Worm (Caenorhabditis elegans) whole organism, young adult: Measurements from ENCODE around the gene mrps-28.

Experiments
- B0019.2 ChIP-seq: fragments of 200-800 bp; sonication (Bioruptor generic); conservative IDR thresholded peaks from 2 replicates; pipeline ENCODE4 v1.3.6; 2022; ENCODE audit warnings: missing genetic modification reagents, missing genetic modification characterization, missing compliant biosample characterization
- B0035.1 ChIP-seq: sonication (generic microtip); optimal IDR thresholded peaks from 2 replicates; lab custom pipeline; 2016; ENCODE audit warnings: missing genetic modification characterization, mild to moderate bottlenecking, missing compliant biosample characterization, missing genotype, missing genetic modification reagents
- C17E4.6 ChIP-seq: fragments of 200-800 bp; sonication (Bioruptor generic); IDR thresholded peaks from 2 replicates; pipeline ENCODE4 v1.3.6; 2022; ENCODE audit warnings: missing genetic modification reagents, missing genetic modification characterization, missing compliant biosample characterization
- F49E8.2 ChIP-seq: sonication (generic microtip); optimal IDR thresholded peaks from 3 replicates; lab custom pipeline; 2017; ENCODE audit warnings: missing genetic modification characterization, mild to moderate bottlenecking, missing compliant biosample characterization, antibody characterized with exemption, moderate library complexity; ENCODE audit not compliant: insufficient read depth
- K11D2.4 ChIP-seq: fragments of 200-800 bp; sonication (Bioruptor generic); IDR thresholded peaks from 2 replicates; pipeline ENCODE4 v1.3.6; 2022; ENCODE audit warnings: missing genetic modification reagents, missing genetic modification characterization, missing compliant biosample characterization
- T26A5.8 ChIP-seq: sonication (generic microtip); optimal IDR thresholded peaks from 2 replicates; lab custom pipeline; 2016; ENCODE audit warnings: missing genetic modification characterization, missing compliant biosample characterization
- aptf-3 ChIP-seq: fragments of 200-800 bp; sonication (Bioruptor generic); IDR thresholded peaks from 2 replicates; pipeline ENCODE4 v1.3.6; 2022; ENCODE audit warnings: missing genetic modification characterization, missing compliant biosample characterization
- ccch-3 ChIP-seq: fragments of 200-800 bp; sonication (Bioruptor generic); optimal IDR thresholded peaks from 2 replicates; lab custom pipeline; 2018; ENCODE audit warnings: mild to moderate bottlenecking, missing genetic modification characterization, missing compliant biosample characterization
- cebp-1 ChIP-seq, 2 experiments: fragments of 200-800 bp in 1 of 2; sonication (Bioruptor generic) in 1 of 2; sonication (generic microtip) in 1 of 2; IDR thresholded peaks in 1 of 2; optimal IDR thresholded peaks in 1 of 2; 2 replicates each; pipeline versions ENCODE4 v1.3.6 to Lab custom; 2017 to 2022; ENCODE audit warnings: missing compliant biosample characterization in 2 of 2, missing genetic modification characterization in 2 of 2, mild to moderate bottlenecking in 1 of 2, missing genetic modification reagents in 1 of 2, moderate library complexity in 1 of 2
- ceh-27 ChIP-seq: fragments of 200-800 bp; sonication (Bioruptor generic); optimal IDR thresholded peaks from 2 replicates; lab custom pipeline; 2018; ENCODE audit warnings: mild to moderate bottlenecking, missing genetic modification characterization, moderate library complexity, missing compliant biosample characterization
- ceh-79 ChIP-seq: sonication (generic microtip); optimal IDR thresholded peaks from 2 replicates; lab custom pipeline; 2017; ENCODE audit warnings: mild to moderate bottlenecking, missing genetic modification characterization, missing compliant biosample characterization
- dox-1 ChIP-seq: fragments of 200-800 bp; sonication (Bioruptor generic); IDR thresholded peaks from 2 replicates; pipeline ENCODE4 v1.3.6; 2022; ENCODE audit warnings: missing genetic modification reagents, missing genetic modification characterization, missing compliant biosample characterization
- efl-1 ChIP-seq: fragments of 150-350 bp; optimal IDR thresholded peaks from 2 replicates; lab custom pipeline; 2014; ENCODE audit warnings: missing biosample characterization, missing genetic modification reagents, missing genetic modification characterization
- egrh-3 ChIP-seq: fragments of 200-800 bp; sonication (Bioruptor generic); IDR thresholded peaks from 2 replicates; pipeline ENCODE4 v1.3.6; 2022; ENCODE audit warnings: missing genetic modification reagents, missing genetic modification characterization, missing compliant biosample characterization
- fkh-3 ChIP-seq: sonication (generic microtip); optimal IDR thresholded peaks from 2 replicates; lab custom pipeline; 2016; ENCODE audit warnings: mild to moderate bottlenecking, missing genetic modification characterization, missing compliant biosample characterization
- hlh-12 ChIP-seq: sonication (generic microtip); optimal IDR thresholded peaks from 2 replicates; lab custom pipeline; 2016; ENCODE audit warnings: missing genetic modification characterization, missing compliant biosample characterization
- hmg-1.2 ChIP-seq: fragments of 200-800 bp; sonication (Bioruptor generic); IDR thresholded peaks from 2 replicates; pipeline ENCODE4 v1.3.6; 2022; ENCODE audit warnings: missing genetic modification reagents, missing genetic modification characterization, missing compliant biosample characterization
- hrde-1 ChIP-seq: sonication (generic microtip); optimal IDR thresholded peaks from 2 replicates; lab custom pipeline; 2016; ENCODE audit warnings: missing genetic modification characterization, mild to moderate bottlenecking, missing compliant biosample characterization, moderate library complexity, missing genotype, missing genetic modification reagents, borderline replicate concordance
- let-526 ChIP-seq: fragments of 200-800 bp; sonication (Bioruptor generic); IDR thresholded peaks from 2 replicates; pipeline ENCODE4 v1.3.6; 2022; ENCODE audit warnings: missing genetic modification reagents, missing genetic modification characterization, missing compliant biosample characterization
- let-607 ChIP-seq, 2 experiments: fragments of 200-800 bp in 1 of 2; sonication (Bioruptor generic) in 1 of 2; sonication (generic microtip) in 1 of 2; optimal IDR thresholded peaks; 2 replicates each; lab custom pipeline; 2016 to 2018; ENCODE audit warnings: mild to moderate bottlenecking in 2 of 2, missing compliant biosample characterization in 2 of 2, missing genetic modification characterization in 2 of 2, moderate library complexity in 2 of 2, missing genotype in 1 of 2
- lin-26 ChIP-seq: fragments of 200-800 bp; sonication (Bioruptor generic); IDR thresholded peaks from 2 replicates; pipeline ENCODE4 v1.3.6; 2022; ENCODE audit warnings: missing genetic modification reagents, missing genetic modification characterization, missing compliant biosample characterization
- lin-35 ChIP-seq, 3 experiments: fragments of 150-350 bp in 2 of 3; sonication (generic microtip) in 1 of 3; optimal IDR thresholded peaks; 2 replicates each; lab custom pipeline; 2014 to 2018; ENCODE audit warnings: missing biosample characterization in 3 of 3, missing genetic modification characterization in 3 of 3, missing genetic modification reagents in 3 of 3
- lin-40 ChIP-seq: sonication (generic microtip); optimal IDR thresholded peaks from 2 replicates; lab custom pipeline; 2016; ENCODE audit warnings: missing genetic modification characterization, mild to moderate bottlenecking, missing compliant biosample characterization, missing genotype, missing genetic modification reagents
- lir-1 ChIP-seq: fragments of 200-800 bp; sonication (Bioruptor generic); conservative IDR thresholded peaks from 2 replicates; pipeline ENCODE4 v1.3.6; 2022; ENCODE audit warnings: missing genetic modification reagents, missing genetic modification characterization, missing compliant biosample characterization
- lsl-1 ChIP-seq: fragments of 200-800 bp; sonication (Bioruptor generic); optimal IDR thresholded peaks from 2 replicates; lab custom pipeline; 2018; ENCODE audit warnings: mild to moderate bottlenecking, missing genetic modification characterization, moderate library complexity, missing compliant biosample characterization
- madf-3 ChIP-seq: fragments of 200-800 bp; sonication (Bioruptor generic); IDR thresholded peaks from 2 replicates; pipeline ENCODE4 v1.3.6; 2022; ENCODE audit warnings: missing genetic modification reagents, missing genetic modification characterization, missing compliant biosample characterization
- madf-6 ChIP-seq: fragments of 200-800 bp; sonication (Bioruptor generic); IDR thresholded peaks from 2 replicates; pipeline ENCODE4 v1.3.6; 2022; ENCODE audit warnings: missing genetic modification reagents, missing genetic modification characterization, missing compliant biosample characterization
- mcd-1 ChIP-seq: fragments of 200-800 bp; sonication (Bioruptor generic); IDR thresholded peaks from 2 replicates; pipeline ENCODE4 v1.3.6; 2022; ENCODE audit warnings: missing genetic modification reagents, missing genetic modification characterization, missing compliant biosample characterization
- nfyb-1 ChIP-seq: fragments of 200-800 bp; sonication (Bioruptor generic); IDR thresholded peaks from 2 replicates; pipeline ENCODE4 v1.3.6; 2022; ENCODE audit warnings: missing genetic modification reagents, missing genetic modification characterization, missing compliant biosample characterization
- nhr-120 ChIP-seq: fragments of 200-800 bp; sonication (Bioruptor generic); IDR thresholded peaks from 2 replicates; pipeline ENCODE4 v1.3.6; 2022; ENCODE audit warnings: missing genetic modification characterization, missing compliant biosample characterization
- nhr-179 ChIP-seq: sonication (generic microtip); optimal IDR thresholded peaks from 2 replicates; lab custom pipeline; 2016; ENCODE audit warnings: mild to moderate bottlenecking, missing genetic modification characterization, missing compliant biosample characterization
- sdz-38 ChIP-seq: sonication (generic microtip); optimal IDR thresholded peaks from 2 replicates; lab custom pipeline; 2016; ENCODE audit warnings: missing genotype, missing genetic modification characterization, missing compliant biosample characterization
- sea-2 ChIP-seq: fragments of 200-800 bp; sonication (Bioruptor generic); IDR thresholded peaks from 2 replicates; pipeline ENCODE4 v1.3.6; 2022; ENCODE audit warnings: missing genetic modification characterization, missing compliant biosample characterization
- somi-1 ChIP-seq: fragments of 200-800 bp; sonication (Bioruptor generic); optimal IDR thresholded peaks from 2 replicates; lab custom pipeline; 2018; ENCODE audit warnings: mild to moderate bottlenecking, missing genetic modification characterization, missing compliant biosample characterization
- tlf-1 ChIP-seq: fragments of 200-800 bp; sonication (Bioruptor generic); optimal IDR thresholded peaks from 2 replicates; lab custom pipeline; 2018; ENCODE audit warnings: mild to moderate bottlenecking, missing genetic modification characterization, missing compliant biosample characterization
- zfh-2 ChIP-seq: fragments of 200-800 bp; sonication (Bioruptor generic); conservative IDR thresholded peaks from 2 replicates; pipeline ENCODE4 v1.3.6; 2022; ENCODE audit warnings: missing genetic modification reagents, missing genetic modification characterization, missing compliant biosample characterization
- ztf-25 ChIP-seq: fragments of 200-800 bp; sonication (Bioruptor generic); IDR thresholded peaks from 2 replicates; pipeline ENCODE4 v1.3.6; 2022; ENCODE audit warnings: missing genetic modification reagents, missing genetic modification characterization, missing compliant biosample characterization
- ztf-26 ChIP-seq: sonication (generic microtip); optimal IDR thresholded peaks from 2 replicates; lab custom pipeline; 2017; ENCODE audit warnings: missing genetic modification characterization, missing compliant biosample characterization
- ztf-6 ChIP-seq: fragments of 200-800 bp; sonication (Bioruptor generic); IDR thresholded peaks from 2 replicates; pipeline ENCODE4 v1.3.6; 2022; ENCODE audit warnings: missing genetic modification reagents, missing genetic modification characterization, missing compliant biosample characterization

Gene mrps-28

DNA sequence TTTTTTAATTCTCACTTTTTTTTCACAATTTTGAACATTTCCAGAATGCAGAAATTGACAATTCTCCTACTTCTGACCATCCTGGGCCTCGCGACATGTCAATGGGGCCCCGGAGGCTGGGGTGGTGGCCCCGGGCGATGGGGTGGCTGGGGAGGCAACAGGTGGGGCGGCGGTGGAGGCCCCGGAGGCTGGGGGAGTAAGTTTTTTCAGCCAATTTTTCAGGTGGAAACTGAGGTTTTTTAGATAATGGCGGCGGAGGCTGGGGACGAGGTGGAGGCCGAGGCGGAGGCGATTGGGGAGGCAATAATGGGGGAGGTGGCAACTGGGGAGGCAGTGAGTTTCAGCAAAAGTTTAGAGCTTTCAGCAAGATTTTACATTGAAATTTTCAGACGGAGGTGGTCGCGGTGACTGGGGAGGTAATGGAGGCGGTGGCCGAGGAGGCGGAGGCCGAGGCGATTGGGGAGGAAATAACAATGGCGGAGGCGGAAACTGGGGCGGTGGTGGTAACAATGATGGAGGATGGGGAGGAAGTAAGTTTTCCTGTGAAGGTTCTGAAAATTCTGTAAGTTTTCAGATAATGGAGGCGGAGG is 33.8 kb upstream of the mrps-28 start:
- 0 out of 2 replicates have a peak, but pooled peaks have one; percentile 25 for TF ChIP-seq madf-6 (GFP tag; lab: Robert Waterston, UW)
- no peak for TF ChIP-seq cebp-1 (GFP tag; IDR thresholded peaks at IDR 0.05; lab: Robert Waterston, UW)
- no peak for TF ChIP-seq cebp-1 (tag; optimal IDR thresholded peaks at IDR 0.05; lab: Kevin White, UChicago)
- peak in 1 of 2 experiments; percentile 14 for TF ChIP-seq let-607 (tag; optimal IDR thresholded peaks at IDR 0.05; lab: Kevin White, UChicago)
- TF ChIP-seq T26A5.8 (tag; lab: Kevin White, UChicago), result no peak
- peak; percentile 38 for TF ChIP-seq mcd-1 (GFP tag; lab: Robert Waterston, UW)
- TF ChIP-seq zfh-2 (GFP tag; lab: Robert Waterston, UW), result peak; percentile 85
- TF ChIP-seq lin-35 (GFP tag; optimal IDR thresholded peaks at IDR 0.05; lab: Kevin White, UChicago), result no peak
- TF ChIP-seq C17E4.6 (GFP tag; lab: Robert Waterston, UW), result no peak
- TF ChIP-seq lin-26 (GFP tag; lab: Robert Waterston, UW), result 0 out of 2 replicates have a peak, but pooled peaks have one; percentile 35
- TF ChIP-seq nfyb-1 (GFP tag; lab: Robert Waterston, UW), result peak; percentile 62; the same call in 1 of the 2 replicates
- TF ChIP-seq ztf-25 (GFP tag; lab: Robert Waterston, UW), result no peak
- no peak for TF ChIP-seq lsl-1 (GFP tag; lab: Kevin White, UChicago)
- TF ChIP-seq F49E8.2 (tag; lab: Kevin White, UChicago), result no peak
- TF ChIP-seq hlh-12 (tag; lab: Kevin White, UChicago), result no peak
- peak; percentile 91 for TF ChIP-seq egrh-3 (GFP tag; lab: Robert Waterston, UW)
- no peak for TF ChIP-seq fkh-3
- no peak for TF ChIP-seq B0035.1
- TF ChIP-seq ceh-79 (tag; lab: Kevin White, UChicago), result peak; percentile 22
- no peak for TF ChIP-seq ceh-27 (GFP tag; lab: Kevin White, UChicago)
- TF ChIP-seq nhr-179 (tag; lab: Kevin White, UChicago), result no peak
- TF ChIP-seq sea-2, result no peak
- TF ChIP-seq ccch-3, result no peak
- no peak for TF ChIP-seq efl-1
- TF ChIP-seq sdz-38 (tag; lab: Kevin White, UChicago), result no peak
- TF ChIP-seq aptf-3, result no peak
- TF ChIP-seq B0019.2, result 0 out of 2 replicates have a peak, but pooled peaks have one; percentile 4
- TF ChIP-seq lir-1 (GFP tag; lab: Robert Waterston, UW), result no peak
- TF ChIP-seq tlf-1 (GFP tag; lab: Kevin White, UChicago), result no peak

DNA sequence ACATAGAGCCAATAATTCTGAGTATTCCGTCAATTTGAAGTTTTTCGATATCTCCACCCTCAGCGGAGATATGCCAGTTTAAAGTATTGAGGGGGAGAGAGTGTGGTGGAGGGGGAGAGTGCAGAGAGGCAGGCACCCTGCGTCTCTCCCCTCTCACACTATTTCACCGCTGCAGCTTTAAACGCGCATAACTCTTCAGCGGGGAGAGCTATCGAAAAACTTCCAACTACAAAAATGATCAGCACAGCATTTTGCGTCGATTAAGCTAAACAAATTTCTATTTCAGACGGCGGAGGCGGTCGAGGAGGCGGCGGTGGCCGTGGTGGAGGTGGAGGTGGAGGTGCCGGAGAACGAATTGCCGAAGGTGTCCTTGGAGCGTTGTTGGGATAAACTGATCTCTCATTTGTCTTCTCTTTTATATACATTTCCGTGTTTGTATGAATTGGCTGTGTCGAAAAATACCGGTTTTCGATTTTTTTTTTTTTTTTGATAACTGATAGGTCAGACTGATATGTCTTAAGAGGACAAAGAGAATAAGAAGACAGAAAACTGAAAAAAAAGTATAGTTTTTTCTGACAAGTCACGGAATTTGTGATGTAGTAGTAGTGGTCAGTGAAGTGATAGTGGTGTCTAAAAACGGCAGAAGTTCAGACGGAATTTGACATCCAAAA is 32.2 kb upstream of the mrps-28 start:
- TF ChIP-seq nhr-120 (GFP tag; lab: Robert Waterston, UW) (0 out of 2 replicates have a peak, but pooled peaks have one; percentile 57), K11D2.4 (0 out of 2 replicates have a peak, but pooled peaks have one; percentile 40), zfh-2 (GFP tag; lab: Robert Waterston, UW) (peak; percentile 67), hmg-1.2 (peak; percentile 79), hrde-1 (tag; lab: Kevin White, UChicago) (no peak), aptf-3 (no peak), let-526 (GFP tag; lab: Robert Waterston, UW) (no peak), dox-1 (peak; percentile 68), somi-1 (GFP tag; lab: Kevin White, UChicago) (peak; percentile 5), nfyb-1 (GFP tag; lab: Robert Waterston, UW) (0 out of 2 replicates have a peak, but pooled peaks have one; percentile 35), madf-6 (GFP tag; lab: Robert Waterston, UW) (0 out of 2 replicates have a peak, but pooled peaks have one; percentile 31), madf-3 (GFP tag; lab: Robert Waterston, UW) (peak; percentile 49; the same call in 1 of the 2 replicates), lin-40 (tag; lab: Kevin White, UChicago) (peak; percentile 19), mcd-1 (GFP tag; lab: Robert Waterston, UW) (0 out of 2 replicates have a peak, but pooled peaks have one; percentile 11), ztf-6 (peak; percentile 53; the same call in 1 of the 2 replicates), efl-1 (no peak), ztf-26 (tag; lab: Kevin White, UChicago) (peak; percentile 14)
